Worm (Caenorhabditis elegans): ENCODE data around the gene R102.4.

ce11 chrIV:10661760-10662159, 33.3 kb downstream of the R102.4 start, which contains the start of gene fmo-1:
- TF ChIP-seq lin-39 (tag; optimal IDR thresholded peaks at IDR 0.05) (no peak), unc-62 (GFP tag; optimal IDR thresholded peaks at IDR 0.05) (no peak)

Measured in whole organism, L3 larva.